Worm (Caenorhabditis elegans) whole organism, late embryonic: ENCODE measurements around the gene fars-2.
A peak's percentile ranks its signal among the peaks of the same experiment; 100 is the strongest.

Experiments used
- C08G9.2 ChIP-seq: sonication (generic microtip); optimal IDR thresholded peaks from 2 replicates; lab custom pipeline; 2016; ENCODE audit warnings: mild to moderate bottlenecking, missing genetic modification characterization, moderate library complexity, missing compliant biosample characterization
- F13H6.1 ChIP-seq: sonication (generic microtip); optimal IDR thresholded peaks from 2 replicates; lab custom pipeline; 2016; ENCODE audit warnings: missing genetic modification characterization, missing compliant biosample characterization
- K02D7.2 ChIP-seq: sonication (generic microtip); optimal IDR thresholded peaks from 2 replicates; lab custom pipeline; 2017; ENCODE audit warnings: mild to moderate bottlenecking, missing genetic modification characterization, missing compliant biosample characterization
- Y22D7AL.16 ChIP-seq: sonication (generic microtip); optimal IDR thresholded peaks from 2 replicates; lab custom pipeline; 2016; ENCODE audit warnings: missing genetic modification characterization, missing compliant biosample characterization
- ahr-1 ChIP-seq: sonication (generic microtip); optimal IDR thresholded peaks from 2 replicates; lab custom pipeline; 2016; ENCODE audit warnings: missing genetic modification characterization, missing compliant biosample characterization
- ceh-18 ChIP-seq: sonication (generic microtip); optimal IDR thresholded peaks from 2 replicates; lab custom pipeline; 2016; ENCODE audit warnings: missing genetic modification characterization, missing compliant biosample characterization
- ceh-2 ChIP-seq: sonication (generic microtip); optimal IDR thresholded peaks from 2 replicates; lab custom pipeline; 2016; ENCODE audit warnings: missing genotype, missing genetic modification characterization, missing compliant biosample characterization
- ceh-31 ChIP-seq: sonication (generic microtip); optimal IDR thresholded peaks from 2 replicates; lab custom pipeline; 2016; ENCODE audit warnings: missing genetic modification characterization, missing compliant biosample characterization
- ceh-48 ChIP-seq: sonication (generic microtip); optimal IDR thresholded peaks from 2 replicates; lab custom pipeline; 2016; ENCODE audit warnings: missing genetic modification characterization, inconsistent platforms, missing compliant biosample characterization
- ceh-6 ChIP-seq: fragments of 200-800 bp; sonication (Bioruptor generic); optimal IDR thresholded peaks from 2 replicates; lab custom pipeline; 2018; ENCODE audit warnings: mild to moderate bottlenecking, missing genetic modification characterization, missing compliant biosample characterization
- dve-1 ChIP-seq: sonication (generic microtip); optimal IDR thresholded peaks from 2 replicates; lab custom pipeline; 2017; ENCODE audit warnings: antibody characterized with exemption, mild to moderate bottlenecking, missing genetic modification characterization, missing compliant biosample characterization
- elt-2 ChIP-seq: sonication (generic microtip); optimal IDR thresholded peaks from 2 replicates; lab custom pipeline; 2016; ENCODE audit warnings: missing genetic modification reagents, missing genetic modification characterization, missing compliant biosample characterization
- elt-4 ChIP-seq: sonication (generic microtip); optimal IDR thresholded peaks from 2 replicates; lab custom pipeline; 2016; ENCODE audit warnings: missing genetic modification characterization, missing compliant biosample characterization
- ets-4 ChIP-seq: sonication (generic microtip); optimal IDR thresholded peaks from 2 replicates; lab custom pipeline; 2016; ENCODE audit warnings: missing genetic modification characterization, missing compliant biosample characterization
- fax-1 ChIP-seq: sonication (generic microtip); optimal IDR thresholded peaks from 2 replicates; lab custom pipeline; 2016; ENCODE audit warnings: missing genotype, missing genetic modification characterization, missing compliant biosample characterization
- fkh-10 ChIP-seq: fragments of 150-350 bp; optimal IDR thresholded peaks from 2 replicates; lab custom pipeline; 2014; ENCODE audit warnings: missing biosample characterization, missing genetic modification reagents, missing genetic modification characterization
- gmeb-2 ChIP-seq: sonication (generic microtip); optimal IDR thresholded peaks from 2 replicates; lab custom pipeline; 2016; ENCODE audit warnings: missing genetic modification characterization, inconsistent platforms, missing compliant biosample characterization
- hlh-13 ChIP-seq: fragments of 200-800 bp; sonication (Bioruptor generic); optimal IDR thresholded peaks from 2 replicates; lab custom pipeline; 2018; ENCODE audit warnings: mild to moderate bottlenecking, missing genetic modification characterization, missing compliant biosample characterization
- hlh-15 ChIP-seq: sonication (generic microtip); optimal IDR thresholded peaks from 2 replicates; lab custom pipeline; 2016; ENCODE audit warnings: missing genetic modification characterization, missing compliant biosample characterization
- hlh-30 ChIP-seq: sonication (generic microtip); optimal IDR thresholded peaks from 2 replicates; lab custom pipeline; 2017; ENCODE audit warnings: antibody characterized with exemption, missing genetic modification characterization, missing compliant biosample characterization; ENCODE audit not compliant: insufficient read depth
- hlh-8 ChIP-seq: sonication (generic microtip); optimal IDR thresholded peaks from 2 replicates; lab custom pipeline; 2016; ENCODE audit warnings: missing genotype, missing genetic modification characterization, missing compliant biosample characterization
- lin-11 ChIP-seq: fragments of 200-800 bp; sonication (Bioruptor generic); optimal IDR thresholded peaks from 2 replicates; lab custom pipeline; 2018; ENCODE audit warnings: mild to moderate bottlenecking, missing genetic modification characterization, missing compliant biosample characterization
- madf-2 ChIP-seq: sonication (generic microtip); optimal IDR thresholded peaks from 2 replicates; lab custom pipeline; 2017; ENCODE audit warnings: missing genetic modification characterization, missing compliant biosample characterization
- nfya-1 ChIP-seq: sonication (generic microtip); optimal IDR thresholded peaks from 2 replicates; lab custom pipeline; 2017; ENCODE audit warnings: missing genetic modification characterization, mild to moderate bottlenecking, missing compliant biosample characterization, antibody characterized with exemption, moderate library complexity
- nhr-11 ChIP-seq: fragments of 150-350 bp; optimal IDR thresholded peaks from 2 replicates; lab custom pipeline; 2014; ENCODE audit warnings: missing biosample characterization, missing genetic modification characterization
- nhr-232 ChIP-seq: sonication (generic microtip); optimal IDR thresholded peaks from 2 replicates; lab custom pipeline; 2016; ENCODE audit warnings: missing genetic modification characterization, missing compliant biosample characterization
- npax-4 ChIP-seq: sonication (generic microtip); optimal IDR thresholded peaks from 2 replicates; lab custom pipeline; 2016; ENCODE audit warnings: missing genetic modification characterization, missing compliant biosample characterization
- pat-9 ChIP-seq: fragments of 200-800 bp; sonication (Bioruptor generic); optimal IDR thresholded peaks from 2 replicates; lab custom pipeline; 2018; ENCODE audit warnings: mild to moderate bottlenecking, missing genetic modification characterization, moderate library complexity, missing compliant biosample characterization
- pha-2 ChIP-seq: sonication (generic microtip); optimal IDR thresholded peaks from 2 replicates; lab custom pipeline; 2017; ENCODE audit warnings: mild to moderate bottlenecking, missing genetic modification characterization, missing compliant biosample characterization
- rnt-1 ChIP-seq: sonication (generic microtip); optimal IDR thresholded peaks from 2 replicates; lab custom pipeline; 2016; ENCODE audit warnings: missing genetic modification characterization, missing compliant biosample characterization
- sdc-2 ChIP-seq: sonication (generic microtip); optimal IDR thresholded peaks from 2 replicates; lab custom pipeline; 2016; ENCODE audit warnings: missing genotype, missing genetic modification characterization, missing compliant biosample characterization
- sox-2 ChIP-seq: fragments of 200-800 bp; sonication (Bioruptor generic); IDR thresholded peaks from 2 replicates; pipeline ENCODE4 v1.3.6; 2022; ENCODE audit warnings: missing genetic modification reagents, missing genetic modification characterization, missing compliant biosample characterization
- syd-9 ChIP-seq: sonication (generic microtip); optimal IDR thresholded peaks from 2 replicates; lab custom pipeline; 2016; ENCODE audit warnings: mild to moderate bottlenecking, missing genetic modification characterization, moderate library complexity, missing compliant biosample characterization
- tbx-2 ChIP-seq: sonication (generic microtip); optimal IDR thresholded peaks from 2 replicates; lab custom pipeline; 2016; ENCODE audit warnings: missing genetic modification characterization, missing compliant biosample characterization
- tbx-7 ChIP-seq: sonication (generic microtip); optimal IDR thresholded peaks from 2 replicates; lab custom pipeline; 2016; ENCODE audit warnings: missing genotype, missing genetic modification characterization, missing compliant biosample characterization
- ttx-3 ChIP-seq: sonication (generic microtip); optimal IDR thresholded peaks from 2 replicates; lab custom pipeline; 2016; ENCODE audit warnings: missing genetic modification reagents, missing genetic modification characterization, missing compliant biosample characterization
- unc-42 ChIP-seq: sonication (generic microtip); optimal IDR thresholded peaks from 2 replicates; lab custom pipeline; 2016; ENCODE audit warnings: missing genotype, missing genetic modification characterization, missing compliant biosample characterization
- unc-55 ChIP-seq: sonication (generic microtip); optimal IDR thresholded peaks from 2 replicates; lab custom pipeline; 2017; ENCODE audit warnings: missing biosample characterization, missing genetic modification reagents, missing genetic modification characterization
- unc-86 ChIP-seq: sonication (generic microtip); optimal IDR thresholded peaks from 2 replicates; lab custom pipeline; 2016; ENCODE audit warnings: missing genetic modification characterization, missing compliant biosample characterization
- zip-5 ChIP-seq: sonication (generic microtip); optimal IDR thresholded peaks from 2 replicates; lab custom pipeline; 2016; ENCODE audit warnings: missing genetic modification characterization, missing compliant biosample characterization

Gene fars-2

ce11 chrV:19897982-19898381 is 9.3 kb downstream of the fars-2 start:
- TF ChIP-seq elt-2 = peak; percentile 41
- no peak for TF ChIP-seq K02D7.2 (tag; lab: Kevin White, UChicago)
- no peak for TF ChIP-seq nhr-232 (tag; lab: Kevin White, UChicago)

DNA sequence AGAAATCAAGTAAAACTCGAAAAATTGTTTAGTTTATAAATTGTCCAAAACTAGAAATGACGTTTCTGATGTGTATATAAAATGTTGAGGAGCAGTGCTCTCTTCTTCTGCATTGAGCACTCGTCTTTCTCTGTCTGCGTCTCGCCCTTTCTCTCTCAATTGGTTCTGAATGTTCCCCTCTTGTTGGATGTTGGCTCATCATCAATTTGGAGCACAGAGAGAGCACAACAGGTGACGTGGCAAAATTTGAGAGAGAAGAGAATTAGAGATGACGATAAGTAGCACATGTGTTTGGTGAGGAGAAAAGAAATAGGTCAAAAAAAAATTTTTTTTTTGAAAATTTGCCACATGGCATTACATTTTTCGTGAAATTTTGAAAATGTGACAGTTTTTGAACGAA is 9.7 kb downstream of the fars-2 start:
- TF ChIP-seq unc-42 = peak; percentile 30
- TF ChIP-seq nfya-1 (tag; lab: Kevin White, UChicago) = peak; percentile 75
- peak; percentile 79 for TF ChIP-seq hlh-8 (tag; lab: Kevin White, UChicago)
- peak; percentile 17 for TF ChIP-seq hlh-30 (tag; lab: Kevin White, UChicago)
- no peak for TF ChIP-seq unc-86 (tag; lab: Kevin White, UChicago)
- no peak for TF ChIP-seq fax-1 (tag; lab: Kevin White, UChicago)
- TF ChIP-seq unc-55 (GFP tag; lab: Kevin White, UChicago) = peak; percentile 81
- TF ChIP-seq elt-4 = no peak
- peak; percentile 36 for TF ChIP-seq rnt-1 (tag; lab: Kevin White, UChicago)
- TF ChIP-seq ceh-18 (tag; lab: Kevin White, UChicago) = peak; percentile 56
- TF ChIP-seq tbx-2 = peak; percentile 29
- no peak for TF ChIP-seq hlh-13
- TF ChIP-seq ceh-31 (tag; lab: Kevin White, UChicago) = peak; percentile 49

ce11 chrV:19895250-19895649 is 12.0 kb downstream of the fars-2 start, which contains the start of gene gly-4:
Gene gly-4, minus strand, starts transcription at chrV:19895350.
- TF ChIP-seq tbx-7 (tag; lab: Kevin White, UChicago) = no peak
- TF ChIP-seq ceh-6 = no peak
- TF ChIP-seq hlh-15 (tag; lab: Kevin White, UChicago) = no peak
- no peak for TF ChIP-seq lin-11
- no peak for TF ChIP-seq F13H6.1 (tag; lab: Kevin White, UChicago)
- TF ChIP-seq npax-4 (tag; lab: Kevin White, UChicago) = no peak
- no peak for TF ChIP-seq C08G9.2 (tag; lab: Kevin White, UChicago)
- no peak for TF ChIP-seq ceh-18 (tag; lab: Kevin White, UChicago)
- TF ChIP-seq elt-4 = no peak
- no peak for TF ChIP-seq Y22D7AL.16 (tag; lab: Kevin White, UChicago)
- no peak for TF ChIP-seq madf-2 (tag; lab: Kevin White, UChicago)
- no peak for TF ChIP-seq K02D7.2 (tag; lab: Kevin White, UChicago)
- no peak for TF ChIP-seq unc-55 (GFP tag; lab: Kevin White, UChicago)
- no peak for TF ChIP-seq ceh-2
- TF ChIP-seq ahr-1 = no peak
- no peak for TF ChIP-seq fax-1 (tag; lab: Kevin White, UChicago)

ce11 chrV:19882916-19883315 is 24.3 kb downstream of the fars-2 start, which contains the start of gene Y116F11B.13:
Gene Y116F11B.13, plus strand, starts transcription at chrV:19883216.
- TF ChIP-seq ceh-31 (tag; lab: Kevin White, UChicago) (no peak), sdc-2 (tag; lab: Kevin White, UChicago) (no peak), ceh-6 (no peak), nhr-232 (tag; lab: Kevin White, UChicago) (no peak), sox-2 (GFP tag; lab: Robert Waterston, UW) (no peak), pha-2 (tag; lab: Kevin White, UChicago) (no peak), zip-5 (tag; lab: Kevin White, UChicago) (no peak), ahr-1 (no peak), unc-86 (tag; lab: Kevin White, UChicago) (no peak), dve-1 (tag; lab: Kevin White, UChicago) (no peak), gmeb-2 (tag; lab: Kevin White, UChicago) (no peak)

DNA sequence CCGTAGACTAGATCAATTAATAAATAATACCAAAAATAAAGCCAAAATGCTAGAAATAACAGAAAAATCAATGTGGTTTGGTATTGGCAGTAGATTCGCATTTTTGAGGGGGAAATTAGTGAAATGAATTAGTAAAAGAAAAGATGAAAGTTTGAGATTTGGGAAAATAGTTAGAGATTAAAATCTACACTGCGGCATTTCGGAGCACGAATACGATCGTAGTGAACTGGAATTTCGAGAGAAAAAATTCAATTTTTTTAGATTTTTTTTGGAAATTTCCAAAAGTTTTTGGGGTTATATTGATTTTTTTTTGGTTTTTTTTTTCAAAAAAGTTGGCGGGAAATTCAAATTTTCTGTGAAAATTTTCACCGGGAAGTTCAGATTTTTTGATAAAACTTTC is 39.4 kb downstream of the fars-2 start, which contains the start of gene Y116F11B.9:
Gene Y116F11B.9, minus strand, starts transcription at position 101 of the 400 bp plus-strand sequence.
- TF ChIP-seq ceh-2 = no peak
- no peak for TF ChIP-seq ets-4 (tag; lab: Kevin White, UChicago)
- no peak for TF ChIP-seq elt-4
- TF ChIP-seq hlh-13 = no peak
- TF ChIP-seq fax-1 (tag; lab: Kevin White, UChicago) = no peak
- no peak for TF ChIP-seq hlh-15 (tag; lab: Kevin White, UChicago)
- no peak for TF ChIP-seq unc-42
- TF ChIP-seq nhr-11 (tag; lab: Kevin White, UChicago) = no peak
- no peak for TF ChIP-seq pat-9 (tag; lab: Kevin White, UChicago)
- TF ChIP-seq hlh-8 (tag; lab: Kevin White, UChicago) = no peak
- TF ChIP-seq zip-5 (tag; lab: Kevin White, UChicago) = no peak
- TF ChIP-seq ttx-3 (tag; lab: Kevin White, UChicago) = no peak
- TF ChIP-seq fkh-10 (GFP tag; lab: Kevin White, UChicago) = no peak
- no peak for TF ChIP-seq syd-9 (tag; lab: Kevin White, UChicago)
- no peak for TF ChIP-seq ceh-48 (tag; lab: Kevin White, UChicago)
- TF ChIP-seq madf-2 (tag; lab: Kevin White, UChicago) = no peak
